Worm (Caenorhabditis elegans) whole organism, young adult: Measurements from ENCODE around the gene srx-16.

Source experiments
- B0019.2 ChIP-seq: fragments of 200-800 bp; sonication (Bioruptor generic); conservative IDR thresholded peaks from 2 replicates; pipeline ENCODE4 v1.3.6; 2022; ENCODE audit warnings: missing genetic modification reagents, missing genetic modification characterization, missing compliant biosample characterization
- B0261.1 ChIP-seq: sonication (generic microtip); optimal IDR thresholded peaks from 2 replicates; lab custom pipeline; 2016; ENCODE audit warnings: mild to moderate bottlenecking, missing genetic modification characterization, moderate library complexity, missing compliant biosample characterization
- D2030.7 ChIP-seq: fragments of 200-800 bp; sonication (Bioruptor generic); IDR thresholded peaks from 2 replicates; pipeline ENCODE4 v1.3.6; 2022; ENCODE audit warnings: missing genetic modification reagents, missing genetic modification characterization, missing compliant biosample characterization
- F39B2.1 ChIP-seq: fragments of 200-800 bp; sonication (Bioruptor generic); IDR thresholded peaks from 2 replicates; pipeline ENCODE4 v1.3.6; 2022; ENCODE audit warnings: missing genetic modification reagents, missing genetic modification characterization, missing compliant biosample characterization
- F55B11.4 ChIP-seq: sonication (generic microtip); optimal IDR thresholded peaks from 2 replicates; lab custom pipeline; 2016; ENCODE audit warnings: missing compliant biosample characterization, missing genetic modification characterization, borderline replicate concordance; ENCODE audit not compliant: insufficient read depth
- Y53F4B.3 ChIP-seq: fragments of 200-800 bp; sonication (Bioruptor generic); IDR thresholded peaks from 2 replicates; pipeline ENCODE4 v1.3.6; 2022; ENCODE audit warnings: missing genetic modification reagents, missing genetic modification characterization, missing compliant biosample characterization
- ZK185.1 ChIP-seq: sonication (generic microtip); optimal IDR thresholded peaks from 2 replicates; lab custom pipeline; 2016; ENCODE audit warnings: mild to moderate bottlenecking, missing genetic modification characterization, missing compliant biosample characterization; ENCODE audit not compliant: poor library complexity, severe bottlenecking
- aptf-2 ChIP-seq: fragments of 200-800 bp; sonication (Bioruptor generic); conservative IDR thresholded peaks from 2 replicates; pipeline ENCODE4 v1.3.6; 2022; ENCODE audit warnings: missing genetic modification reagents, missing genetic modification characterization, missing compliant biosample characterization
- cebp-1 ChIP-seq, 2 experiments: fragments of 200-800 bp in 1 of 2; sonication (Bioruptor generic) in 1 of 2; sonication (generic microtip) in 1 of 2; IDR thresholded peaks in 1 of 2; optimal IDR thresholded peaks in 1 of 2; 2 replicates each; pipeline versions ENCODE4 v1.3.6 to Lab custom; 2017 to 2022; ENCODE audit warnings: missing compliant biosample characterization in 2 of 2, missing genetic modification characterization in 2 of 2, mild to moderate bottlenecking in 1 of 2, missing genetic modification reagents in 1 of 2, moderate library complexity in 1 of 2
- cebp-2 ChIP-seq: fragments of 200-800 bp; sonication (Bioruptor generic); IDR thresholded peaks from 2 replicates; pipeline ENCODE4 v1.3.6; 2022; ENCODE audit warnings: missing genetic modification characterization, missing compliant biosample characterization
- ceh-27 ChIP-seq: fragments of 200-800 bp; sonication (Bioruptor generic); optimal IDR thresholded peaks from 2 replicates; lab custom pipeline; 2018; ENCODE audit warnings: mild to moderate bottlenecking, missing genetic modification characterization, moderate library complexity, missing compliant biosample characterization
- dpff-1 ChIP-seq: sonication (generic microtip); optimal IDR thresholded peaks from 2 replicates; lab custom pipeline; 2017; ENCODE audit warnings: mild to moderate bottlenecking, missing genetic modification characterization, missing compliant biosample characterization
- egl-18 ChIP-seq: fragments of 200-800 bp; sonication (Bioruptor generic); IDR thresholded peaks from 2 replicates; pipeline ENCODE4 v1.3.6; 2022; ENCODE audit warnings: missing genetic modification reagents, missing genetic modification characterization, missing compliant biosample characterization
- egrh-3 ChIP-seq: fragments of 200-800 bp; sonication (Bioruptor generic); IDR thresholded peaks from 2 replicates; pipeline ENCODE4 v1.3.6; 2022; ENCODE audit warnings: missing genetic modification reagents, missing genetic modification characterization, missing compliant biosample characterization
- ekl-4 ChIP-seq: fragments of 200-800 bp; sonication (Bioruptor generic); IDR thresholded peaks from 2 replicates; pipeline ENCODE4 v1.3.6; 2022; ENCODE audit warnings: missing genetic modification reagents, missing genetic modification characterization, missing compliant biosample characterization
- him-1 ChIP-seq: sonication (generic microtip); optimal IDR thresholded peaks from 2 replicates; lab custom pipeline; 2016; ENCODE audit warnings: missing genotype, missing genetic modification reagents, missing genetic modification characterization, missing compliant biosample characterization
- hmg-20 ChIP-seq: fragments of 200-800 bp; sonication (Bioruptor generic); IDR thresholded peaks from 2 replicates; pipeline ENCODE4 v1.3.6; 2022; ENCODE audit warnings: missing genetic modification reagents, missing genetic modification characterization, missing compliant biosample characterization
- hsf-1 ChIP-seq: fragments of 200-800 bp; sonication (Bioruptor generic); IDR thresholded peaks from 2 replicates; pipeline ENCODE4 v1.3.6; 2022; ENCODE audit warnings: missing genetic modification reagents, missing genetic modification characterization, missing compliant biosample characterization
- lag-1 ChIP-seq: fragments of 200-800 bp; sonication (Bioruptor generic); IDR thresholded peaks from 2 replicates; pipeline ENCODE4 v1.3.6; 2022; ENCODE audit warnings: missing genetic modification reagents, missing genetic modification characterization, missing compliant biosample characterization
- let-526 ChIP-seq: fragments of 200-800 bp; sonication (Bioruptor generic); IDR thresholded peaks from 2 replicates; pipeline ENCODE4 v1.3.6; 2022; ENCODE audit warnings: missing genetic modification reagents, missing genetic modification characterization, missing compliant biosample characterization
- lsy-27 ChIP-seq: sonication (generic microtip); optimal IDR thresholded peaks from 2 replicates; lab custom pipeline; 2017; ENCODE audit warnings: missing genetic modification characterization, mild to moderate bottlenecking, missing compliant biosample characterization, antibody characterized with exemption, missing genotype, borderline replicate concordance; ENCODE audit not compliant: insufficient read depth
- mes-4 ChIP-seq: sonication (generic microtip); optimal IDR thresholded peaks from 2 replicates; lab custom pipeline; 2016; ENCODE audit warnings: missing genotype, missing genetic modification characterization, missing compliant biosample characterization
- nfya-1 ChIP-seq: sonication (generic microtip); optimal IDR thresholded peaks from 2 replicates; lab custom pipeline; 2017; ENCODE audit warnings: antibody characterized with exemption, missing compliant biosample characterization, missing genetic modification characterization, borderline replicate concordance; ENCODE audit not compliant: insufficient read depth
- nfyb-1 ChIP-seq: fragments of 200-800 bp; sonication (Bioruptor generic); IDR thresholded peaks from 2 replicates; pipeline ENCODE4 v1.3.6; 2022; ENCODE audit warnings: missing genetic modification reagents, missing genetic modification characterization, missing compliant biosample characterization
- nhr-179 ChIP-seq: sonication (generic microtip); optimal IDR thresholded peaks from 2 replicates; lab custom pipeline; 2016; ENCODE audit warnings: mild to moderate bottlenecking, missing genetic modification characterization, missing compliant biosample characterization
- nhr-27 ChIP-seq: fragments of 200-800 bp; sonication (Bioruptor generic); optimal IDR thresholded peaks from 2 replicates; lab custom pipeline; 2018; ENCODE audit warnings: mild to moderate bottlenecking, missing genetic modification characterization, moderate library complexity, missing compliant biosample characterization
- sea-2 ChIP-seq: fragments of 200-800 bp; sonication (Bioruptor generic); IDR thresholded peaks from 2 replicates; pipeline ENCODE4 v1.3.6; 2022; ENCODE audit warnings: missing genetic modification characterization, missing compliant biosample characterization
- snpc-1.3 ChIP-seq: sonication (generic microtip); optimal IDR thresholded peaks from 2 replicates; lab custom pipeline; 2017; ENCODE audit warnings: missing genetic modification characterization, mild to moderate bottlenecking, missing compliant biosample characterization, antibody characterized with exemption, moderate library complexity, missing genotype, missing genetic modification reagents; ENCODE audit not compliant: insufficient read depth
- snpc-3.4 ChIP-seq: sonication (generic microtip); optimal IDR thresholded peaks from 2 replicates; lab custom pipeline; 2017; ENCODE audit warnings: missing genetic modification characterization, mild to moderate bottlenecking, missing compliant biosample characterization, antibody characterized with exemption, moderate library complexity, missing genotype, missing genetic modification reagents
- snpc-4 ChIP-seq, 5 experiments: fragments of 150-350 bp in 1 of 5; sonication (generic microtip) in 4 of 5; optimal IDR thresholded peaks; 2 replicates each; lab custom pipeline; 2014 to 2018; ENCODE audit warnings: missing genetic modification characterization in 5 of 5, missing biosample characterization in 3 of 5, antibody characterized with exemption in 2 of 5, mild to moderate bottlenecking in 2 of 5, missing compliant biosample characterization in 2 of 5, missing genotype in 2 of 5, moderate library complexity in 2 of 5, missing genetic modification reagents in 1 of 5
- unc-130 ChIP-seq: sonication (generic microtip); optimal IDR thresholded peaks from 2 replicates; lab custom pipeline; 2016; ENCODE audit warnings: missing genetic modification reagents, missing genetic modification characterization, missing compliant biosample characterization
- xnd-1 ChIP-seq: sonication (generic microtip); optimal IDR thresholded peaks from 2 replicates; lab custom pipeline; 2016; ENCODE audit warnings: missing genotype, missing genetic modification reagents, missing genetic modification characterization, missing compliant biosample characterization
- ztf-18 ChIP-seq: sonication (generic microtip); optimal IDR thresholded peaks from 2 replicates; lab custom pipeline; 2016; ENCODE audit warnings: missing genotype, mild to moderate bottlenecking, missing genetic modification characterization, missing compliant biosample characterization
- ztf-22 ChIP-seq: fragments of 200-800 bp; sonication (Bioruptor generic); optimal IDR thresholded peaks from 2 replicates; lab custom pipeline; 2018; ENCODE audit warnings: mild to moderate bottlenecking, missing genetic modification characterization, moderate library complexity, missing compliant biosample characterization
- ztf-28 ChIP-seq: fragments of 200-800 bp; sonication (Bioruptor generic); IDR thresholded peaks from 2 replicates; pipeline ENCODE4 v1.3.6; 2022; ENCODE audit warnings: missing genetic modification reagents, missing genetic modification characterization, missing compliant biosample characterization
- ztf-6 ChIP-seq: fragments of 200-800 bp; sonication (Bioruptor generic); IDR thresholded peaks from 2 replicates; pipeline ENCODE4 v1.3.6; 2022; ENCODE audit warnings: missing genetic modification reagents, missing genetic modification characterization, missing compliant biosample characterization

Gene srx-16

DNA sequence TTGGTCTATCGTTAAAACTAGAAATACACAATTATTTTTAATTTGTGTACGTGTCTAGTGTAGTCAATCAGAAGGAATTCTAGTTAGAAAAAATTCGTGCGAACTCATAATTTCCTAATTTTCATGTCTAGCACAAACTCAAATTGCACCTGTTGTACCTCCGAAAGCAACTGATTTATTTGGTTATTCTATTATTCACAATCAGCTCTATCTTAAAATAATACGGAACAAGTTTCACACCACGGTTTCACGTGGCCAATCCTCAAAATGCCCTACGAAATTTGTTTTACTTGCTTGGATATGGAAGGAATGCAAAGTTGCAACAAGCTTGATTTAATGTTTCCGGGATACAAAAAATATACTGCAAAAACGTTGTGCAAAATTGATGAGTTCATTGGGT is 36.5 kb downstream of the srx-16 start, which contains the start of gene srw-127:
Gene srw-127, plus strand, starts transcription at position 301 of the 400 bp plus-strand sequence.
- no peak for TF ChIP-seq ceh-27 (GFP tag; lab: Kevin White, UChicago)
- TF ChIP-seq nhr-179 (tag; lab: Kevin White, UChicago) = no peak
- TF ChIP-seq let-526 (GFP tag; lab: Robert Waterston, UW) = no peak
- no peak for TF ChIP-seq ztf-28 (GFP tag; lab: Robert Waterston, UW)
- no peak for TF ChIP-seq nfyb-1 (GFP tag; lab: Robert Waterston, UW)
- no peak for TF ChIP-seq F55B11.4 (tag; lab: Kevin White, UChicago)
- TF ChIP-seq unc-130 (GFP tag; lab: Kevin White, UChicago) = no peak
- TF ChIP-seq egl-18 (GFP tag; lab: Robert Waterston, UW) = no peak
- TF ChIP-seq cebp-2 = no peak
- TF ChIP-seq xnd-1 = no peak
- TF ChIP-seq snpc-4 (GFP tag; optimal IDR thresholded peaks at IDR 0.05; lab: Kevin White, UChicago) = no peak
- TF ChIP-seq snpc-4 (tag; optimal IDR thresholded peaks at IDR 0.05; lab: Kevin White, UChicago) = no peak
- no peak for TF ChIP-seq D2030.7
- no peak for TF ChIP-seq B0019.2 (GFP tag; lab: Robert Waterston, UW)
- no peak for TF ChIP-seq nhr-27 (tag; lab: Kevin White, UChicago)
- TF ChIP-seq hmg-20 (GFP tag; lab: Robert Waterston, UW) = no peak
- TF ChIP-seq snpc-1.3 (tag; lab: Kevin White, UChicago) = no peak
- TF ChIP-seq Y53F4B.3 (GFP tag; lab: Robert Waterston, UW) = no peak
- TF ChIP-seq egrh-3 (GFP tag; lab: Robert Waterston, UW) = no peak
- TF ChIP-seq ztf-6 (GFP tag; lab: Robert Waterston, UW) = no peak
- no peak for TF ChIP-seq dpff-1

- TF ChIP-seq sea-2 (no peak), hsf-1 (GFP tag; lab: Robert Waterston, UW) (no peak), F39B2.1 (GFP tag; lab: Robert Waterston, UW) (no peak), ztf-22 (GFP tag; lab: Kevin White, UChicago) (no peak), lag-1 (GFP tag; lab: Robert Waterston, UW) (no peak), aptf-2 (GFP tag; lab: Robert Waterston, UW) (no peak), B0261.1 (tag; lab: Kevin White, UChicago) (no peak), egrh-3 (GFP tag; lab: Robert Waterston, UW) (no peak), ztf-6 (GFP tag; lab: Robert Waterston, UW) (no peak), him-1 (tag; lab: Kevin White, UChicago) (no peak), ZK185.1 (tag; lab: Kevin White, UChicago) (no peak), mes-4 (no peak), ekl-4 (no peak), cebp-1 (GFP tag; IDR thresholded peaks at IDR 0.05; lab: Robert Waterston, UW) (no peak), cebp-1 (tag; optimal IDR thresholded peaks at IDR 0.05; lab: Kevin White, UChicago) (no peak), lsy-27 (no peak), ztf-18 (no peak), nfya-1 (no peak)
Measured at ce11 chrV:7015872-7016271, 39.7 kb downstream of the srx-16 start, which contains the start of gene C33G8.13. C33G8.13 (minus strand) TSS chrV:7015972.

ce11 chrV:7017059-7017458 is 40.9 kb downstream of the srx-16 start, which contains the start of gene srsx-32:
srsx-32 (plus strand) TSS chrV:7017359.
- TF ChIP-seq snpc-3.4 (tag; lab: Kevin White, UChicago) = no peak
- TF ChIP-seq, all 124 proteins: peak for 0
